Worm (Caenorhabditis elegans) whole organism, young adult: ENCODE measurements around the gene akap-1.

ENCODE experiments used
- F33H1.4 ChIP-seq: fragments of 200-800 bp; sonication (Bioruptor generic); IDR thresholded peaks from 2 replicates; pipeline ENCODE4 v1.3.6; 2022; ENCODE audit warnings: missing genetic modification reagents, missing genetic modification characterization, missing compliant biosample characterization
- F52B5.7 ChIP-seq: sonication (generic microtip); optimal IDR thresholded peaks from 2 replicates; lab custom pipeline; 2016; ENCODE audit warnings: mild to moderate bottlenecking, missing genetic modification characterization, missing compliant biosample characterization
- Y95B8A.8 ChIP-seq: fragments of 200-800 bp; sonication (Bioruptor generic); IDR thresholded peaks from 2 replicates; pipeline ENCODE4 v1.3.6; 2022; ENCODE audit warnings: missing genetic modification reagents, missing genetic modification characterization, missing compliant biosample characterization
- lir-1 ChIP-seq: fragments of 200-800 bp; sonication (Bioruptor generic); conservative IDR thresholded peaks from 2 replicates; pipeline ENCODE4 v1.3.6; 2022; ENCODE audit warnings: missing genetic modification reagents, missing genetic modification characterization, missing compliant biosample characterization
- nfya-2 ChIP-seq: fragments of 200-800 bp; sonication (Bioruptor generic); IDR thresholded peaks from 2 replicates; pipeline ENCODE4 v1.3.6; 2022; ENCODE audit warnings: missing genetic modification reagents, missing genetic modification characterization, missing compliant biosample characterization
- nhr-90 ChIP-seq: sonication (generic microtip); optimal IDR thresholded peaks from 2 replicates; lab custom pipeline; 2016; ENCODE audit warnings: missing genotype, mild to moderate bottlenecking, missing genetic modification characterization, missing compliant biosample characterization
- sdz-38 ChIP-seq: sonication (generic microtip); optimal IDR thresholded peaks from 2 replicates; lab custom pipeline; 2016; ENCODE audit warnings: missing genotype, missing genetic modification characterization, missing compliant biosample characterization
- unc-62 ChIP-seq: fragments of 150-350 bp; optimal IDR thresholded peaks from 2 replicates; lab custom pipeline; 2014; ENCODE audit warnings: missing biosample characterization, missing genetic modification reagents, missing genetic modification characterization
- ztf-3 ChIP-seq: fragments of 200-800 bp; sonication (Bioruptor generic); optimal IDR thresholded peaks from 2 replicates; lab custom pipeline; 2018; ENCODE audit warnings: mild to moderate bottlenecking, missing genetic modification characterization, missing compliant biosample characterization

- no peak for TF ChIP-seq lir-1 (GFP tag; lab: Robert Waterston, UW)
- no peak for TF ChIP-seq sdz-38 (tag; lab: Kevin White, UChicago)
- TF ChIP-seq nhr-90 (tag; lab: Kevin White, UChicago) = no peak
- no peak for TF ChIP-seq F33H1.4
- TF ChIP-seq F52B5.7 = no peak
- no peak for TF ChIP-seq ztf-3 (GFP tag; lab: Kevin White, UChicago)
- no peak for TF ChIP-seq nfya-2
- no peak for TF ChIP-seq unc-62 (GFP tag; lab: Kevin White, UChicago)
- no peak for TF ChIP-seq Y95B8A.8 (GFP tag; lab: Robert Waterston, UW)
Measured at ce11 chrIII:6353084-6353483, at the start of gene akap-1.
